Worm (Caenorhabditis elegans) whole organism, early embryonic: ENCODE data around the gene D1086.19.
A peak's percentile ranks its signal among the peaks of the same experiment; 100 is the strongest.

Experiments
- B0310.2 ChIP-seq: sonication (generic microtip); optimal IDR thresholded peaks from 2 replicates; lab custom pipeline; 2016; ENCODE audit warnings: mild to moderate bottlenecking, missing genetic modification characterization, missing compliant biosample characterization
- F13C5.2 ChIP-seq: sonication (generic microtip); optimal IDR thresholded peaks from 2 replicates; lab custom pipeline; 2017; ENCODE audit warnings: mild to moderate bottlenecking, missing genetic modification characterization, inconsistent platforms, missing compliant biosample characterization
- aly-1 ChIP-seq: sonication (generic microtip); optimal IDR thresholded peaks from 2 replicates; lab custom pipeline; 2016; ENCODE audit warnings: missing genetic modification characterization, missing compliant biosample characterization
- ama-1 ChIP-seq: fragments of 150-350 bp; optimal IDR thresholded peaks from 2 replicates; lab custom pipeline; 2014
- ceh-13 ChIP-seq: fragments of 200-800 bp; sonication (Bioruptor generic); optimal IDR thresholded peaks from 2 replicates; lab custom pipeline; 2018; ENCODE audit warnings: mild to moderate bottlenecking, missing genetic modification characterization, missing compliant biosample characterization
- ceh-36 ChIP-seq: sonication (generic microtip); optimal IDR thresholded peaks from 2 replicates; lab custom pipeline; 2016; ENCODE audit warnings: missing genetic modification characterization, inconsistent platforms, missing compliant biosample characterization
- ets-7 ChIP-seq: sonication (generic microtip); optimal IDR thresholded peaks from 2 replicates; lab custom pipeline; 2016; ENCODE audit warnings: missing genotype, missing genetic modification characterization, missing compliant biosample characterization
- flt-1 ChIP-seq: fragments of 200-800 bp; sonication (Bioruptor generic); IDR thresholded peaks from 2 replicates; pipeline ENCODE4 v1.3.6; 2022; ENCODE audit warnings: missing genetic modification characterization, missing compliant biosample characterization
- hmbx-1 ChIP-seq: sonication (generic microtip); optimal IDR thresholded peaks from 2 replicates; lab custom pipeline; 2016; ENCODE audit warnings: mild to moderate bottlenecking, missing genetic modification characterization, missing compliant biosample characterization
- hmg-4 ChIP-seq: fragments of 200-800 bp; sonication (Bioruptor generic); optimal IDR thresholded peaks from 2 replicates; lab custom pipeline; 2018; ENCODE audit warnings: mild to moderate bottlenecking, missing genetic modification characterization, missing compliant biosample characterization
- hnd-1 ChIP-seq: sonication (generic microtip); optimal IDR thresholded peaks from 2 replicates; lab custom pipeline; 2016; ENCODE audit warnings: missing genetic modification characterization, missing compliant biosample characterization
- pes-1 ChIP-seq: fragments of 200-800 bp; sonication (Bioruptor generic); IDR thresholded peaks from 2 replicates; pipeline ENCODE4 v1.3.6; 2022; ENCODE audit warnings: missing genetic modification reagents, missing genetic modification characterization, missing compliant biosample characterization
- scrt-1 ChIP-seq: fragments of 200-800 bp; sonication (Bioruptor generic); IDR thresholded peaks from 2 replicates; pipeline ENCODE4 v1.3.6; 2022; ENCODE audit warnings: missing genetic modification characterization, missing compliant biosample characterization
- sea-1 ChIP-seq: fragments of 200-800 bp; sonication (Bioruptor generic); conservative IDR thresholded peaks from 2 replicates; pipeline ENCODE4 v1.3.6; 2022; ENCODE audit warnings: missing genetic modification characterization, missing compliant biosample characterization
- tbx-11 ChIP-seq: fragments of 200-800 bp; sonication (Bioruptor generic); IDR thresholded peaks from 2 replicates; pipeline ENCODE4 v1.3.6; 2022; ENCODE audit warnings: missing genetic modification characterization, missing compliant biosample characterization
- tbx-37 ChIP-seq: fragments of 200-800 bp; sonication (Bioruptor generic); conservative IDR thresholded peaks from 2 replicates; pipeline ENCODE4 v1.3.6; 2022; ENCODE audit warnings: missing genetic modification reagents, missing genetic modification characterization, missing compliant biosample characterization
- tra-4 ChIP-seq: sonication (generic microtip); optimal IDR thresholded peaks from 2 replicates; lab custom pipeline; 2017; ENCODE audit warnings: missing genetic modification characterization, missing compliant biosample characterization

The D1086.19 gene

DNA sequence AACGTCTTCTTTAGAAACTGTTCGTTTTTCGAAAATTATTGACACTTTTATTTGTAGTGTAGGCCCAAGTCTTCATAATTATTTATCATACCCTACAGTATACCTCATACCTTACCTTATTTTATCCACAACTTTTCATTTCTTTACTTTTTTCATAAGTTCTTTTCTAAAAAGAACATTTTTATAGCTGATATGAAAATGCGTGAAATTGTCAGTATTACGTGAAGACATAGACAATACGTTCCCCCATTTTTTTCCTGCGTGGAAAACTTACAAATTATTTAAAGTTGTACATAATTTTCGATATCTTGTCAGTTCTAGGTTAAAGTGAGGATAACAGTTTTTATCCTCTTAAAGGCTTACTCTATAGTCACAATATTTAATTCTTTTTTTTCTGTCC lies 18.3 kb upstream of the D1086.19 start:
- TF ChIP-seq tbx-11 (GFP tag; lab: Robert Waterston, UW) (no peak), ceh-13 (GFP tag; lab: Kevin White, UChicago) (no peak), hnd-1 (tag; lab: Kevin White, UChicago) (no peak), ama-1 (no peak), scrt-1 (GFP tag; lab: Robert Waterston, UW) (no peak), ets-7 (no peak), tra-4 (no peak), F13C5.2 (no peak), B0310.2 (tag; lab: Kevin White, UChicago) (no peak), tbx-37 (GFP tag; lab: Robert Waterston, UW) (no peak), hmbx-1 (no peak), aly-1 (tag; lab: Kevin White, UChicago) (no peak), flt-1 (no peak), sea-1 (GFP tag; lab: Robert Waterston, UW) (no peak), hmg-4 (no peak), ceh-36 (tag; lab: Kevin White, UChicago) (no peak)

DNA sequence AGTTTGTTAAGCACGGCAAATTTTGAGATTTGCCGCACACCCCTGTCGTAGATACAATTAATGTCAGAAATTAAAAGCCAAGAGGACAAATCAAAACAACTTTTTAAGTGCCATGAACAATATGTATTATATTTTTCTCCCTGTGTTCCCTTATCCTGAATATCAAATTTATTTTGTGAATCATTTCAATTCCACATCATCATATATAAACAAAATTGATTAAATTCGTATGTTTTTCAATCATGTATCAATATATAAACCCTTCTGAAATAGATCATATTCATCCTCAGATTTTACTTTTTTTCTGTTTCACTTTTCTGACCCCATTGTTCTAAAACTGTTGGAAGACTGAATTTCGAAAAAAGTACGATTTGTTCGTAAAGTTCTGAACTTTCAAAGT lies 14.0 kb upstream of the D1086.19 start, which contains the start of gene D1086.11:
D1086.11 (plus strand) TSS at position 301 of the 400 bp plus-strand sequence.
- no peak for TF ChIP-seq hnd-1 (tag; lab: Kevin White, UChicago)
- no peak for TF ChIP-seq tra-4
- no peak for TF ChIP-seq tbx-37 (GFP tag; lab: Robert Waterston, UW)
- TF ChIP-seq ama-1 = no peak
- no peak for TF ChIP-seq ets-7
- TF ChIP-seq F13C5.2 = no peak
- no peak for TF ChIP-seq ceh-13 (GFP tag; lab: Kevin White, UChicago)
- no peak for TF ChIP-seq sea-1 (GFP tag; lab: Robert Waterston, UW)

DNA sequence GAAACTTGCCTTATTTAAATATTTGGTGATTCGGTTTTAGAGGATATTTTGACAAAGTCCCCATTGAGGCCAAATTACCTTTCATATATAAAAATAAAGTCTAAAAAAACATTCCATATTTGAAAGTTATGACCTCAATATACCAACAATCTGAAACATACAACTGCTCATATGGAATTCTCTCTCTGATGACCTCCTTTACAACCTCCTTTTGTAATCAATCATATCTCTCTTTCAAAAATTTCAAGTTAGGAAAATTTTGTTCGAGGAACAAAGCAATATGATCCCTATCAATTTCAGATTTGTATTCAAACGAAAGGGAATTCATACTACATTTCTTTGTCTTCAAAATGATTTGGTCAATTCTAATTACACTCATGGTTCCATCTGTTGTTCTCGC lies 8.7 kb upstream of the D1086.19 start, which contains the start of gene D1086.6:
D1086.6 (plus strand) TSS at position 301 of the 400 bp plus-strand sequence.
- TF ChIP-seq hnd-1 (tag; lab: Kevin White, UChicago) = no peak
- no peak for TF ChIP-seq sea-1 (GFP tag; lab: Robert Waterston, UW)
- TF ChIP-seq flt-1 = no peak
- no peak for TF ChIP-seq ets-7
- no peak for TF ChIP-seq ama-1
- TF ChIP-seq hmg-4 = no peak
- TF ChIP-seq aly-1 (tag; lab: Kevin White, UChicago) = no peak

DNA sequence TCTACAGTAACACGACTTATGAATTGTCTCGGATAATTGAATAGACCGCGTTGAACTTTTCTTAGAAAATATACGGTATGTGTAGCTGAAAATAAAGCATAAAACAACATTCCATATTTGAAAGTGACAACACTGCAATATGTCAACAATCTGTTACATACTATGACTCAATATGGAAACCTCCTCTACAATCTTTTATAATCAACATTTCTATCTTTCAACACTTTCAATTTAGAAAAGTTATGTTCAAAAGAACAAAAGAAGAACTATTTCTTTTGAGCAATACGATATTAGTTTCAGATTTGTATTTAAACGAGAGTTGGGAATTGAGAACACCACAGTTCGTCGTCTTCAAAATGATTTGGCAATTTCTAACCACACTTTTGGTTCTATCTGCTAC lies 5.7 kb upstream of the D1086.19 start, which contains the start of gene D1086.10:
D1086.10 (plus strand) TSS at position 301 of the 400 bp plus-strand sequence.
- TF ChIP-seq tbx-37 (GFP tag; lab: Robert Waterston, UW) (no peak), ceh-13 (GFP tag; lab: Kevin White, UChicago) (no peak), pes-1 (GFP tag; lab: Robert Waterston, UW) (no peak), B0310.2 (tag; lab: Kevin White, UChicago) (no peak), hnd-1 (tag; lab: Kevin White, UChicago) (no peak), sea-1 (GFP tag; lab: Robert Waterston, UW) (no peak), hmbx-1 (no peak), scrt-1 (GFP tag; lab: Robert Waterston, UW) (no peak), tra-4 (no peak), ceh-36 (tag; lab: Kevin White, UChicago) (no peak), hmg-4 (no peak), ama-1 (no peak), tbx-11 (GFP tag; lab: Robert Waterston, UW) (no peak), ets-7 (no peak)

DNA sequence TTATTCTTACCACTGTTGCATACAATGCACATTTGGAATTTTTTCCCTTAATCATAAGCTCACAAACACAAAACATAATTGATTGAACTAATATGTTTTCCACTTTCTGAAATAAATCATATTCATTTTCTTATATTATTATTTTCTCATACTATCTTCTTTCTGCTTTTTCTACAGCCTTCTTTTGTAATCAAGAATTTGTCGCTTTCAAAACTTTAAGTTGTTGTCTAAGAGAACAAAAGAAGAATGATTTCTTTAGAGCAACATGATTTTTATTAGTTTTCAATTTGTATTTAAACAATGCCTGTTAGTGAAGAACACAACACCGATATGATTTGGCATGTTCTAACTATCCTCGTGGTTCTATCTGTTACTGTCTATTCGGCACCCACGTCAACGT lies 4.2 kb upstream of the D1086.19 start, which contains the start of gene D1086.7:
D1086.7 (plus strand) TSS at position 301 of the 400 bp plus-strand sequence.
- TF ChIP-seq sea-1 (GFP tag; lab: Robert Waterston, UW) = no peak
- TF ChIP-seq tbx-37 (GFP tag; lab: Robert Waterston, UW) = no peak
- TF ChIP-seq F13C5.2 = no peak
- TF ChIP-seq hmg-4 = no peak
- TF ChIP-seq B0310.2 (tag; lab: Kevin White, UChicago) = no peak
- TF ChIP-seq aly-1 (tag; lab: Kevin White, UChicago) = no peak

DNA sequence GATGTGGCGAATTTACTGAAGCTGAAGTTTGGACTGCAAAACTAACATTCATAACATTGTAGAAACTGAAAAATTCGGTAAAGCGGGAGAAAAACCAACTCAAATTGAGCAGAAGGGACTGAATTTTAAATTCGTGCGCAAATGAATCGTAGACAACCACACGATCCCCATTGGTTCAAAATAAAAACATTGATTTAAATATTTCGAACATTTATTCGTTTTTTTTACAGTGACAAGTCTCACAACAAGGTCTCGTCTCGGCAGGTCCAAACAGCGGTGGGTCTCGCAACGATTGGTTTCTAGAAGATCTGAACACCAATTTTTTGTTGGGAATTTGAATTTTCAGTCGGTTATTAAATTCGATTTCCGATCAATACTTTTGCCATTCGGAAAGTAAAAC lies 2.6 kb upstream of the D1086.19 start, which contains the start of gene D1086.18:
D1086.18 (plus strand) TSS at position 301 of the 400 bp plus-strand sequence.
- no peak for TF ChIP-seq ets-7

DNA sequence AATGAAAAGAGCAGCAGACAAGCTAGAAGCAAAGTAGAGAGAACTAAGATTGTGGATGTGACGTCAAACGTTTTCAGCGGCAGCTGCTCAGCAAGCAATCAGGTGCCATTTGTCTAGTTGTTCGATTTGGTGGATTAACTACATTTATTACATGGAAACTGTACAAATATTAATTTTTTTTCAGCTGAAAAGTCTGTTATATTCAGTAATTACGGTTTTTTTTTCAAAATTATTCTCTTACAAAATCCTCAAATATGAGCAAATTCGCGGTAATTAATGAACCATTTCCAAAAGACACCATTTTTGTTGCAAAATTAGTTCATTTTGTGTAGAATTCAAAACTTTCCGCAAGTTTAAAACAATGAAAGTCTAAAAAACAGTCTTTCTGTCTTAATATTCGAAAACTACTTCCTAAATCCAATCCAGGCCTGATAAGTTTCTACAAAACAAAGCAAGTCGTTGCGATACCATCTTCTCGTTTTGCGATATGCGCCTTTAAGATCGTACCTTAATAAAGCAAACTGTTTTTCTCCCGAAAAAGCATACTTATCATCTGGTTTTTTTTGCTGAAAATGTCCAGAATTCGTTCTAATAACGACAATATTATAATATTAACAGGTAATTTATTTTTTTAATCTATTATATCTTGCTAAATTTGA lies 2.3 kb downstream of the D1086.19 start, which contains the start of the genes D1086.5 and him-5:
D1086.5 (minus strand) TSS at position 51 of the 659 bp plus-strand sequence.
him-5 (plus strand) TSS at position 118 of the 659 bp plus-strand sequence.
- TF ChIP-seq ets-7 (no peak), hmg-4 (no peak), flt-1 (no peak), F13C5.2 (no peak), ceh-36 (tag; lab: Kevin White, UChicago) (no peak), hmbx-1 (no peak), tbx-37 (GFP tag; lab: Robert Waterston, UW) (no peak), pes-1 (GFP tag; lab: Robert Waterston, UW) (no peak), ama-1 (no peak), tbx-11 (GFP tag; lab: Robert Waterston, UW) (no peak), hnd-1 (tag; lab: Kevin White, UChicago) (no peak), B0310.2 (tag; lab: Kevin White, UChicago) (no peak), ceh-13 (GFP tag; lab: Kevin White, UChicago) (no peak), aly-1 (tag; lab: Kevin White, UChicago) (no peak)

DNA sequence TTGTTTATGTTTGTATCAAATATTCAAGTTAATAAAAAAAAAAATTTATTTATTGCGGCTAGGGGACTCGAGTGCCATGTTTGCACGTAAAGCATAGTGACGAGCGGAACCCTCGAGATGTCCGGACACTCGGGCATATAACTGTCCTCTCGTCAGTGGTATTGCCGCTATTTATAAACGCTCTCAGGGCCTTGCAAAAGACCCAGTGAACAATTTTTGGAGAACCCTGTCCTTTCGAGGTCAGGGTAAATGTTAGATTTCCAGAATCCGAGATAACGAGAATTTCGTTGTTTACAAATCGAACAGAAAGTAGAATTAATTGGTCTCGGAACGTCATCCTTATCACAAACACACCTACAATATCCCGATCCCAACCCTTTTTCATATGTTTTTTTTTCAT lies 4.3 kb downstream of the D1086.19 start, which contains the start of gene D1086.3:
D1086.3 (plus strand) TSS at position 390 of the 400 bp plus-strand sequence.
- TF ChIP-seq ama-1 (no peak), F13C5.2 (peak; percentile 1)
